Worm (Caenorhabditis elegans): ENCODE results near the gene dhs-29.

dhs-29 gene

DNA sequence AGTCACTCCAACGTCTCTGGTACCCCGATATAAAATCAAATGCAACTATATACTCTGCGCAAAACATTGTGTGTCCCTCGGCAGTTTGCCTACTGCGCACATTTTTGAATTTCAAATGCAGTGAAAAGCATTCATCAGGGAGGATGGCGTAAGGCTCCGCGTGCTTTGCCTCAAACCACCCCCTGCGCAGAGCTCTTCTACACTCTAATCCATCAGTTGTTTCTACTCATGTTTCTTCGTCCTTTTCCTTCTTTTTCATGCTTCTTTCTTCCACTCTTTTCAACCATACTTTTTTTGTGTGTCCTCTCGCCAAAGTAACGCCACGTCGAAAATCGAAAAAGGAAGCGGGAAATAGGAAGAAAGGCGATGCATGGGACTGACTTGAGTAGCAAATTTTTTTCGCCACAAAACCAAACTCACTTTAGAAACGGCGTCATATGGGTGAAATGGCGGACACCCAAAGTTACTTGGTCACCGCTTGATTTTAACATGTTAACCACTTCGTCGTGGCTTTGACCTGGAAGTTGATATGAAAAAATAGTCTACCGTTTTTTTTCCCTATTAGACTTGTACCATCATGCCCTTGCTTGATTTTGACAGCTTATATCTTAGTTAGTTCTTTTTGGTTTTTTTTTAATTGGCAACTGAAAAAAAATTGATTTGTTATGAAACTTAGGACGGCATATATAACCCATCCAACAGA is 13.9 kb upstream of the dhs-29 start:
- TF ChIP-seq snpc-4 (tag; optimal IDR thresholded peaks at IDR 0.05) (peak; percentile 4), nfya-1 (tag; optimal IDR thresholded peaks at IDR 0.05; ENCODE audit: insufficient read depth) (peak; percentile 32), nhr-76 (tag; optimal IDR thresholded peaks at IDR 0.05) (no peak), hmg-11 (tag; optimal IDR thresholded peaks at IDR 0.05) (peak; percentile 20), fkh-10 (GFP tag; optimal IDR thresholded peaks at IDR 0.05) (peak; percentile 24), ceh-9 (tag; optimal IDR thresholded peaks at IDR 0.05) (no peak), lin-39 (tag; optimal IDR thresholded peaks at IDR 0.05) (peak; percentile 77)

ce11 chrX:7674871-7675270 is 10.2 kb upstream of the dhs-29 start:
- TF ChIP-seq unc-39 (tag; optimal IDR thresholded peaks at IDR 0.05) (no peak), nhr-25 (tag; optimal IDR thresholded peaks at IDR 0.05) (no peak), aly-2 (tag; optimal IDR thresholded peaks at IDR 0.05) (no peak), lin-15B (tag; optimal IDR thresholded peaks at IDR 0.05) (no peak)

- TF ChIP-seq fos-1 (tag; optimal IDR thresholded peaks at IDR 0.05) (no peak), ztf-11 (tag; optimal IDR thresholded peaks at IDR 0.05) (no peak)
Measured at ce11 chrX:7672693-7673092, 8.0 kb upstream of the dhs-29 start, which contains the start of gene F27D9.2. Gene F27D9.2, plus strand, starts transcription at chrX:7672993.

DNA sequence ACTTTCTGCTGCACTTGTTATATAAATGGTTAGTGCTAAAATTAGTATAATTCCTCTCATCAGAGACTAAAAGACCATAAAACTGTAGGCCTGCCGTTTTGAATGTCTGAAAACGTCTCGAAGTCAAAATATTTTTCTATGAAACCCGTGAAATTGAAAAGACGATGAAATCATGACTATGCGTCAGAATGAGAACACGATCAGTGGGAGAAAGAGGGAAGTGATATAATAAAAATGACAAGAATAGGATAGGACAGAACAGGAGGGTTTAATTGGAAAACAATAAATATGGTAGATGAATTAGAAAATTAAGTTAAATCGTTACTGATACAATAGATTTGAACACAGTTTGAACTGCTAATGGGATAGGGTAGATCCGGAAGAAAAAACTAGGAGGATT is 5.9 kb upstream of the dhs-29 start, which contains the start of gene F27D9.7:
TSS of gene F27D9.7 (minus strand) at position 101 of the 400 bp plus-strand sequence.
- no peak for TF ChIP-seq ceh-9 (tag; optimal IDR thresholded peaks at IDR 0.05)
- TF ChIP-seq lin-15B (tag; optimal IDR thresholded peaks at IDR 0.05) = no peak
- TF ChIP-seq egl-5 (tag; optimal IDR thresholded peaks at IDR 0.05) = no peak
- no peak for TF ChIP-seq nhr-23 (tag; optimal IDR thresholded peaks at IDR 0.05)
- TF ChIP-seq hmg-11 (tag; optimal IDR thresholded peaks at IDR 0.05) = no peak
- no peak for TF ChIP-seq egl-27 (tag; optimal IDR thresholded peaks at IDR 0.05)
- TF ChIP-seq elt-1 (tag; optimal IDR thresholded peaks at IDR 0.05) = no peak
- TF ChIP-seq nhr-28 (tag; optimal IDR thresholded peaks at IDR 0.05) = no peak
- TF ChIP-seq eor-1 (tag; optimal IDR thresholded peaks at IDR 0.05) = no peak
- TF ChIP-seq pqm-1 (tag; optimal IDR thresholded peaks at IDR 0.05) = no peak
- TF ChIP-seq unc-39 (tag; optimal IDR thresholded peaks at IDR 0.05) = no peak
- no peak for TF ChIP-seq sea-2 (GFP tag; optimal IDR thresholded peaks at IDR 0.05)
- TF ChIP-seq nhr-12 (tag; optimal IDR thresholded peaks at IDR 0.05) = no peak
- no peak for TF ChIP-seq tbx-2 (tag; optimal IDR thresholded peaks at IDR 0.05)
- TF ChIP-seq nhr-237 (tag; optimal IDR thresholded peaks at IDR 0.05) = no peak

ce11 chrX:7667394-7668089 is 2.8 kb upstream of the dhs-29 start, which contains the start of gene F27D9.13:
Gene F27D9.13, minus strand, starts transcription at chrX:7667444.
- TF ChIP-seq elt-2 (tag; optimal IDR thresholded peaks at IDR 0.05) (peak; percentile 57), pha-4 (tag; optimal IDR thresholded peaks at IDR 0.05) (no peak), pqm-1 (tag; optimal IDR thresholded peaks at IDR 0.05) (peak; percentile 67)

ce11 chrX:7665401-7665800 is 682 bp upstream of the dhs-29 start:
- no peak for TF ChIP-seq ama-1 (optimal IDR thresholded peaks at IDR 0.05)
- no peak for TF ChIP-seq egl-27 (tag; optimal IDR thresholded peaks at IDR 0.05)
- no peak for TF ChIP-seq nhr-237 (tag; optimal IDR thresholded peaks at IDR 0.05)
- no peak for TF ChIP-seq egl-5 (tag; optimal IDR thresholded peaks at IDR 0.05)
- TF ChIP-seq nhr-43 (tag; optimal IDR thresholded peaks at IDR 0.05; ENCODE audit: poor library complexity, severe bottlenecking) = no peak
- no peak for TF ChIP-seq unc-39 (tag; optimal IDR thresholded peaks at IDR 0.05)
- no peak for TF ChIP-seq mdl-1 (tag; optimal IDR thresholded peaks at IDR 0.05)
- peak; percentile 62 for TF ChIP-seq nhr-23 (tag; optimal IDR thresholded peaks at IDR 0.05)
- no peak for TF ChIP-seq nfya-1 (tag; optimal IDR thresholded peaks at IDR 0.05; ENCODE audit: insufficient read depth)
